Fruit fly (Drosophila melanogaster): ENCODE measurements around the gene nac.

Gene nac

DNA sequence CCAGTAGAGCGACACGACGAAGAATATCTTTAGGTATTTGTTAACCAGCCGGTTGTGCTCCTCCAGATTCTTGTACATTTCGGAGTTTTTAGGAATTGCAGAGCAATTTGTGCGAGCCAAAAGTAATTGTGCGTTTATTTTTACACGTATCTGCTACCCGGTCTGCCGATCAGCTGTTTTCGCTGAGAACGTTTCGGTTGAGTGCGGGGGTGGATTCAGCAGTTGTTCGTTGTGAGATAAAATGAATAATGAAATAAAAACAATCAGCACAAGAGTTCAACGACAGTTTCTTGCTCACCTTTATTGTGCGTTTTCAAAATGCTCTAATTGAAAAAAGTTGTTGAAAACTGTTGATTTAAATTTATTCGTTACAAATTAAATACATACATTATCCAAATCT is at the start of gene nac (continued):
- TF ChIP-seq dm (GFP tag; optimal IDR thresholded peaks at IDR 0.05) (no peak), D19A (tag; optimal IDR thresholded peaks at IDR 0.05) (peak; percentile 3), unpg (GFP tag; optimal IDR thresholded peaks at IDR 0.05) (no peak), CG10462 (GFP tag; optimal IDR thresholded peaks at IDR 0.05) (no peak), Taf1 (GFP tag; IDR thresholded peaks at IDR 0.05) (no peak), Med (GFP tag) (peak; percentile 79), wek (GFP tag; optimal IDR thresholded peaks at IDR 0.05) (no peak), CG8388 (GFP tag; optimal IDR thresholded peaks at IDR 0.05) (no peak), CG4282 (GFP tag; optimal IDR thresholded peaks at IDR 0.05) (no peak), esg (GFP tag; conservative IDR thresholded peaks at IDR 0.05) (no peak), CG13775 (GFP tag; optimal IDR thresholded peaks at IDR 0.05) (no peak), CG6272 (GFP tag; IDR thresholded peaks at IDR 0.05) (no peak), Mad (GFP tag; optimal IDR thresholded peaks at IDR 0.05) (no peak), so (GFP tag; IDR thresholded peaks at IDR 0.05) (0 out of 3 replicates have a peak, but pooled peaks have one; percentile 12), Atf3 (GFP tag; optimal IDR thresholded peaks at IDR 0.05) (no peak), CG18599 (GFP tag; optimal IDR thresholded peaks at IDR 0.05) (no peak), ci (GFP tag; IDR thresholded peaks at IDR 0.05) (0 out of 3 replicates have a peak, but pooled peaks have one; percentile 36), CG9437 (GFP tag; optimal IDR thresholded peaks at IDR 0.05) (no peak), CG3726 (GFP tag; IDR thresholded peaks at IDR 0.05) (no peak), pros (GFP tag; optimal IDR thresholded peaks at IDR 0.05) (no peak), MBD-R2 (GFP tag; IDR thresholded peaks at IDR 0.05) (peak; percentile 79), chm (GFP tag; IDR thresholded peaks at IDR 0.05) (no peak), CG15479 (GFP tag; optimal IDR thresholded peaks at IDR 0.05) (peak; percentile 19), vvl (GFP tag; IDR thresholded peaks at IDR 0.05) (no peak), CG8281 (tag; optimal IDR thresholded peaks at IDR 0.05) (no peak), ftz-f1 (GFP tag; optimal IDR thresholded peaks at IDR 0.05) (no peak), CG12769 (tag; optimal IDR thresholded peaks at IDR 0.05) (no peak), CG10267 (tag; optimal IDR thresholded peaks at IDR 0.05) (no peak), kay (GFP tag; optimal IDR thresholded peaks at IDR 0.05) (no peak), PHDP (tag; optimal IDR thresholded peaks at IDR 0.05) (no peak), da (GFP tag; optimal IDR thresholded peaks at IDR 0.05) (no peak), Bteb2 (GFP tag; optimal IDR thresholded peaks at IDR 0.05) (no peak), mirr (GFP tag; optimal IDR thresholded peaks at IDR 0.05) (no peak), CG10274 (GFP tag; optimal IDR thresholded peaks at IDR 0.05) (no peak), crp (GFP tag; optimal IDR thresholded peaks at IDR 0.05) (peak; percentile 65 to 90), en (GFP tag; optimal IDR thresholded peaks at IDR 0.05) (no peak), cato (GFP tag; optimal IDR thresholded peaks at IDR 0.05; ENCODE audit: borderline replicate concordance) (no peak), Chrac-16 (GFP tag; optimal IDR thresholded peaks at IDR 0.05) (no peak), CG11723 (GFP tag; optimal IDR thresholded peaks at IDR 0.05) (no peak), CG11504 (tag; optimal IDR thresholded peaks at IDR 0.05) (no peak), CG5953 (GFP tag; IDR thresholded peaks at IDR 0.05) (no peak), bbx (GFP tag; IDR thresholded peaks at IDR 0.05; ENCODE audit: partially characterized antibody) (no peak), CG1792 (GFP tag; optimal IDR thresholded peaks at IDR 0.05) (no peak), CG30403 (GFP tag; optimal IDR thresholded peaks at IDR 0.05) (no peak), NK7.1 (GFP tag; optimal IDR thresholded peaks at IDR 0.05) (no peak), Fer3 (tag; optimal IDR thresholded peaks at IDR 0.05) (peak; percentile 3), CG6765 (GFP tag; optimal IDR thresholded peaks at IDR 0.05) (no peak), Sin3A (optimal IDR thresholded peaks at IDR 0.05) (no peak), CG12391 (tag; optimal IDR thresholded peaks at IDR 0.05) (peak; percentile 17), hkb (optimal IDR thresholded peaks at IDR 0.05) (peak; percentile 97), hkb (GFP tag; IDR thresholded peaks at IDR 0.05) (no peak), CG7839 (tag; optimal IDR thresholded peaks at IDR 0.05) (peak; percentile 5)

Data from whole organism, embryonic.